Worm (Caenorhabditis elegans) whole organism, L2 larva: ENCODE results near the gene Y45F10C.1.
A peak's percentile ranks its signal among the peaks of the same experiment; 100 is the strongest.

Experiments used
- C34F6.9 ChIP-seq: fragments of 150-350 bp; optimal IDR thresholded peaks from 2 replicates; lab custom pipeline; 2014; ENCODE audit warnings: missing biosample characterization, missing genetic modification characterization
- Y55F3AM.14 ChIP-seq: fragments of 200-800 bp; sonication (Bioruptor generic); optimal IDR thresholded peaks from 2 replicates; lab custom pipeline; 2018; ENCODE audit warnings: mild to moderate bottlenecking, missing genetic modification characterization, missing compliant biosample characterization
- aly-2 ChIP-seq: fragments of 150-350 bp; optimal IDR thresholded peaks from 2 replicates; lab custom pipeline; 2014; ENCODE audit warnings: missing biosample characterization, missing genetic modification characterization
- ceh-16 ChIP-seq: fragments of 150-350 bp; optimal IDR thresholded peaks from 2 replicates; lab custom pipeline; 2014; ENCODE audit warnings: missing biosample characterization, missing genetic modification characterization
- ceh-82 ChIP-seq: fragments of 150-350 bp; optimal IDR thresholded peaks from 2 replicates; lab custom pipeline; 2014; ENCODE audit warnings: missing biosample characterization, missing genetic modification characterization
- crh-2 ChIP-seq: sonication (generic microtip); optimal IDR thresholded peaks from 2 replicates; lab custom pipeline; 2017; ENCODE audit warnings: missing biosample characterization, missing genetic modification characterization
- dmd-4 ChIP-seq: sonication (generic microtip); optimal IDR thresholded peaks from 2 replicates; lab custom pipeline; 2017; ENCODE audit warnings: missing biosample characterization, missing genetic modification characterization
- egl-27 ChIP-seq: sonication (generic microtip); optimal IDR thresholded peaks from 3 replicates; lab custom pipeline; 2017; ENCODE audit warnings: missing biosample characterization, missing genetic modification reagents, missing genetic modification characterization
- elt-3 ChIP-seq: sonication (generic microtip); optimal IDR thresholded peaks from 2 replicates; lab custom pipeline; 2017; ENCODE audit warnings: missing biosample characterization, missing genetic modification characterization
- fos-1 ChIP-seq: fragments of 150-350 bp; optimal IDR thresholded peaks from 2 replicates; lab custom pipeline; 2014; ENCODE audit warnings: missing biosample characterization, missing genetic modification characterization
- gmeb-1 ChIP-seq: fragments of 150-350 bp; optimal IDR thresholded peaks from 2 replicates; lab custom pipeline; 2014; ENCODE audit warnings: missing biosample characterization, missing genetic modification characterization
- lin-13 ChIP-seq: fragments of 150-350 bp; optimal IDR thresholded peaks from 2 replicates; lab custom pipeline; 2014; ENCODE audit warnings: missing biosample characterization, missing genetic modification reagents, missing genetic modification characterization
- lin-39 ChIP-seq: fragments of 150-350 bp; optimal IDR thresholded peaks from 2 replicates; lab custom pipeline; 2014; ENCODE audit warnings: missing biosample characterization, missing genetic modification reagents, missing genetic modification characterization
- mab-5 ChIP-seq: fragments of 150-350 bp; optimal IDR thresholded peaks from 2 replicates; lab custom pipeline; 2014; ENCODE audit warnings: missing biosample characterization, missing genetic modification characterization
- mbf-1 ChIP-seq: sonication (generic microtip); optimal IDR thresholded peaks from 2 replicates; lab custom pipeline; 2017; ENCODE audit warnings: missing biosample characterization, missing genetic modification characterization
- nhr-10 ChIP-seq: sonication (generic microtip); optimal IDR thresholded peaks from 2 replicates; lab custom pipeline; 2017; ENCODE audit warnings: missing biosample characterization, missing genetic modification characterization
- nhr-11 ChIP-seq: fragments of 150-350 bp; optimal IDR thresholded peaks from 2 replicates; lab custom pipeline; 2014; ENCODE audit warnings: missing biosample characterization, missing genetic modification characterization
- nhr-12 ChIP-seq: fragments of 150-350 bp; optimal IDR thresholded peaks from 2 replicates; lab custom pipeline; 2014; ENCODE audit warnings: missing biosample characterization, missing genetic modification characterization
- nhr-21 ChIP-seq: fragments of 150-350 bp; optimal IDR thresholded peaks from 2 replicates; lab custom pipeline; 2014; ENCODE audit warnings: missing biosample characterization, missing genetic modification characterization
- nhr-23 ChIP-seq: fragments of 150-350 bp; optimal IDR thresholded peaks from 2 replicates; lab custom pipeline; 2014; ENCODE audit warnings: missing biosample characterization, missing genetic modification reagents, missing genetic modification characterization
- nhr-237 ChIP-seq: fragments of 150-350 bp; optimal IDR thresholded peaks from 2 replicates; lab custom pipeline; 2014; ENCODE audit warnings: missing biosample characterization, missing genetic modification characterization
- nhr-6 ChIP-seq: fragments of 150-350 bp; optimal IDR thresholded peaks from 2 replicates; lab custom pipeline; 2014; ENCODE audit warnings: missing biosample characterization, missing genetic modification characterization
- nhr-77 ChIP-seq: fragments of 150-350 bp; optimal IDR thresholded peaks from 2 replicates; lab custom pipeline; 2014; ENCODE audit warnings: missing biosample characterization, missing genetic modification characterization
- peb-1 ChIP-seq: fragments of 150-350 bp; optimal IDR thresholded peaks from 2 replicates; lab custom pipeline; 2014; ENCODE audit warnings: missing biosample characterization, missing genetic modification characterization
- sem-4 ChIP-seq: fragments of 150-350 bp; optimal IDR thresholded peaks from 2 replicates; lab custom pipeline; 2014; ENCODE audit warnings: missing biosample characterization, missing genetic modification reagents, missing genetic modification characterization
- skn-1 ChIP-seq: sonication (generic microtip); optimal IDR thresholded peaks from 2 replicates; lab custom pipeline; 2017; ENCODE audit warnings: missing biosample characterization, missing genetic modification characterization
- sma-3 ChIP-seq: sonication (generic microtip); optimal IDR thresholded peaks from 2 replicates; lab custom pipeline; 2016; ENCODE audit warnings: missing genetic modification reagents, missing genetic modification characterization, missing compliant biosample characterization
- sma-9 ChIP-seq, 2 experiments: fragments of 150-350 bp in 1 of 2; sonication (generic microtip) in 1 of 2; optimal IDR thresholded peaks; 2 replicates each; lab custom pipeline; 2014 to 2016; ENCODE audit warnings: missing genetic modification characterization in 2 of 2, mild to moderate bottlenecking in 1 of 2, missing biosample characterization in 1 of 2, missing compliant biosample characterization in 1 of 2, missing genetic modification reagents in 1 of 2, moderate library complexity in 1 of 2
- snpc-4 ChIP-seq: fragments of 150-350 bp; optimal IDR thresholded peaks from 2 replicates; lab custom pipeline; 2014; ENCODE audit warnings: missing biosample characterization, missing genetic modification characterization
- unc-39 ChIP-seq: fragments of 150-350 bp; optimal IDR thresholded peaks from 2 replicates; lab custom pipeline; 2014; ENCODE audit warnings: missing biosample characterization, missing genetic modification characterization
- unc-55 ChIP-seq: fragments of 150-350 bp; sonication (generic microtip); optimal IDR thresholded peaks from 3 replicates; lab custom pipeline; 2014; ENCODE audit warnings: missing biosample characterization, missing genetic modification reagents, missing genetic modification characterization
- ztf-11 ChIP-seq: sonication (generic microtip); optimal IDR thresholded peaks from 2 replicates; lab custom pipeline; 2017; ENCODE audit warnings: missing biosample characterization, missing genetic modification characterization
- ztf-4 ChIP-seq: fragments of 150-350 bp; optimal IDR thresholded peaks from 2 replicates; lab custom pipeline; 2014; ENCODE audit warnings: missing biosample characterization, missing genetic modification characterization

Y45F10C.1 gene

ce11 chrIV:13647558-13647957 is 11.8 kb downstream of the Y45F10C.1 start, which contains the start of gene ule-4:
TSS of gene ule-4 (minus strand) at chrIV:13647658.
- TF ChIP-seq nhr-21 (tag; lab: Kevin White, UChicago) (no peak), Y55F3AM.14 (GFP tag; lab: Kevin White, UChicago) (no peak), dmd-4 (no peak), lin-13 (no peak), ztf-4 (tag; lab: Kevin White, UChicago) (no peak), snpc-4 (tag; lab: Kevin White, UChicago) (no peak), nhr-6 (no peak), nhr-12 (tag; lab: Kevin White, UChicago) (no peak), elt-3 (no peak), ceh-16 (tag; lab: Kevin White, UChicago) (no peak), nhr-10 (tag; lab: Kevin White, UChicago) (no peak), unc-55 (no peak), peb-1 (no peak), egl-27 (no peak), mab-5 (tag; lab: Kevin White, UChicago) (no peak), nhr-11 (tag; lab: Kevin White, UChicago) (no peak), ceh-82 (tag; lab: Kevin White, UChicago) (no peak)

- TF ChIP-seq C34F6.9 (tag; lab: Kevin White, UChicago) (no peak), egl-27 (no peak), sem-4 (tag; lab: Kevin White, UChicago) (no peak), nhr-23 (tag; lab: Kevin White, UChicago) (no peak), sma-3 (GFP tag; lab: Kevin White, UChicago) (no peak), ztf-11 (tag; lab: Kevin White, UChicago) (no peak), sma-9 (GFP tag; optimal IDR thresholded peaks at IDR 0.05; lab: Kevin White, UChicago) (no peak), sma-9 (tag; optimal IDR thresholded peaks at IDR 0.05; lab: Kevin White, UChicago) (no peak)
These were observed 13.5 kb downstream of the Y45F10C.1 start, which contains the start of gene srz-29 for ce11 chrIV:13645823-13646222. TSS of gene srz-29 (minus strand) at chrIV:13645923.

ce11 chrIV:13639027-13639426 is 20.3 kb downstream of the Y45F10C.1 start, which contains the start of gene ugt-22:
TSS of gene ugt-22 (plus strand) at chrIV:13639260.
- TF ChIP-seq gmeb-1 (tag; lab: Kevin White, UChicago) = peak; percentile 15
- no peak for TF ChIP-seq egl-27
- peak; percentile 73 for TF ChIP-seq fos-1 (tag; lab: Kevin White, UChicago)
- TF ChIP-seq skn-1 (tag; lab: Kevin White, UChicago) = peak; percentile 68

DNA sequence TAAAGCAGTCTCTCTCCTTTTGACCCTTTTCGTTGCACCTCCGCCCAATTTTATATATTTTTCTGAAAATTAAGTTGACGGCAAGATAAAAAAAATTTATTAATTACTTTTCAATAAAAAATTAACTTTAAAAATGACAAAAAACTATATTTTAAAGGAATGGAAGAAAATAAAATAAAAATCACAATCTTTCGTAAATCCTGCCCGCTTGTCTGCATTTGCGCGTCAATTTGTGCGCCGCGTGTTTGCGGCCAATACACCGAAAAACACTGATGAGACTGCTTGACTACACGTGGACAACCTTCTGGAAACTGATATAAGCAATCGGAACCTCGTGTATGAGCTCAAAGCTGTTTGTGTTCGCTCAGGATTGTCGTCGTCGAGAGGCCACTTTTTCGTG is 22.4 kb downstream of the Y45F10C.1 start, which contains the start of gene C08F11.7:
Gene C08F11.7 (plus strand): TSS at position 301 of the 400 bp plus-strand sequence.
- TF ChIP-seq elt-3 = no peak
- no peak for TF ChIP-seq unc-39 (tag; lab: Kevin White, UChicago)
- TF ChIP-seq egl-27 = no peak
- no peak for TF ChIP-seq C34F6.9 (tag; lab: Kevin White, UChicago)
- TF ChIP-seq aly-2 (tag; lab: Kevin White, UChicago) = no peak
- TF ChIP-seq peb-1 = no peak
- no peak for TF ChIP-seq unc-55

DNA sequence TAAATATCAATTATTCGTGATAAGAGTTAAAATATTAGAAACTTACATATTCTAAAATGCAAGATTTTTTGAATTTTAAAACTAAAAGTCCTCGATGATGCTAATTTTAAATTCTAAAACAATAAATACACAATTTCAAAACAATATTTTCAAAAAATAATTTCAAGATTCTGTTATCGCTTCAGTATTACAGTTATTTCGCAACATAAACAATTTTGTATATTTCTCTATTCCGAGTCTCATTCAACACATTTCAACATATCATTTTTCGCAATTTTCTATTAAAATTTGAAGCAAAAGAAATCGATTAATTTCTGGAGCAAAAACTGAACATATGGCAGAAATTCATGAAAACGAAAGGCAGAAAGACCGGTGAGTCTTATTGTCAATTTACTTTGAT is 26.2 kb downstream of the Y45F10C.1 start, which contains the start of gene fbxa-98:
Gene fbxa-98 (plus strand): TSS at position 243 of the 400 bp plus-strand sequence.
- TF ChIP-seq Y55F3AM.14 (GFP tag; lab: Kevin White, UChicago) (no peak), snpc-4 (tag; lab: Kevin White, UChicago) (no peak), aly-2 (tag; lab: Kevin White, UChicago) (no peak), nhr-12 (tag; lab: Kevin White, UChicago) (no peak), nhr-11 (tag; lab: Kevin White, UChicago) (no peak), nhr-10 (tag; lab: Kevin White, UChicago) (no peak), sem-4 (tag; lab: Kevin White, UChicago) (no peak), sma-3 (GFP tag; lab: Kevin White, UChicago) (no peak), skn-1 (tag; lab: Kevin White, UChicago) (no peak), lin-39 (tag; lab: Kevin White, UChicago) (no peak), mbf-1 (tag; lab: Kevin White, UChicago) (no peak), nhr-237 (no peak), unc-55 (no peak), elt-3 (no peak), ceh-16 (tag; lab: Kevin White, UChicago) (no peak), crh-2 (tag; lab: Kevin White, UChicago) (no peak), nhr-77 (no peak), nhr-6 (no peak)
